Worm (Caenorhabditis elegans) whole organism, late embryonic: ENCODE measurements around the gene asah-2.

Experiments used
- C08G9.2 ChIP-seq: sonication (generic microtip); optimal IDR thresholded peaks from 2 replicates; lab custom pipeline; 2016; ENCODE audit warnings: mild to moderate bottlenecking, missing genetic modification characterization, moderate library complexity, missing compliant biosample characterization
- C38D4.7 ChIP-seq: fragments of 200-800 bp; sonication (Bioruptor generic); optimal IDR thresholded peaks from 2 replicates; lab custom pipeline; 2018; ENCODE audit warnings: mild to moderate bottlenecking, missing genetic modification characterization, moderate library complexity, missing compliant biosample characterization
- F13H6.1 ChIP-seq: sonication (generic microtip); optimal IDR thresholded peaks from 2 replicates; lab custom pipeline; 2016; ENCODE audit warnings: missing genetic modification characterization, missing compliant biosample characterization
- K09A11.1 ChIP-seq: sonication (generic microtip); optimal IDR thresholded peaks from 2 replicates; lab custom pipeline; 2017; ENCODE audit warnings: antibody characterized with exemption, mild to moderate bottlenecking, missing genetic modification characterization, missing compliant biosample characterization; ENCODE audit not compliant: insufficient read depth
- T23F11.4 ChIP-seq: fragments of 200-800 bp; sonication (Bioruptor generic); optimal IDR thresholded peaks from 2 replicates; lab custom pipeline; 2018; ENCODE audit warnings: mild to moderate bottlenecking, missing genetic modification characterization, missing compliant biosample characterization
- Y22D7AL.16 ChIP-seq: sonication (generic microtip); optimal IDR thresholded peaks from 2 replicates; lab custom pipeline; 2016; ENCODE audit warnings: missing genetic modification characterization, missing compliant biosample characterization
- ceh-14 ChIP-seq: sonication (generic microtip); optimal IDR thresholded peaks from 2 replicates; lab custom pipeline; 2016; ENCODE audit warnings: missing genotype, missing genetic modification characterization, missing compliant biosample characterization
- ceh-18 ChIP-seq: sonication (generic microtip); optimal IDR thresholded peaks from 2 replicates; lab custom pipeline; 2016; ENCODE audit warnings: missing genetic modification characterization, missing compliant biosample characterization
- ceh-2 ChIP-seq: sonication (generic microtip); optimal IDR thresholded peaks from 2 replicates; lab custom pipeline; 2016; ENCODE audit warnings: missing genotype, missing genetic modification characterization, missing compliant biosample characterization
- ceh-22 ChIP-seq: sonication (generic microtip); optimal IDR thresholded peaks from 2 replicates; lab custom pipeline; 2017; ENCODE audit warnings: missing biosample characterization, missing genetic modification characterization
- ceh-30 ChIP-seq: fragments of 150-350 bp; optimal IDR thresholded peaks from 2 replicates; lab custom pipeline; 2014; ENCODE audit warnings: missing biosample characterization, missing genetic modification characterization
- ceh-34 ChIP-seq: sonication (generic microtip); optimal IDR thresholded peaks from 2 replicates; lab custom pipeline; 2016; ENCODE audit warnings: mild to moderate bottlenecking, missing genetic modification characterization, missing compliant biosample characterization
- ceh-45 ChIP-seq: fragments of 200-800 bp; sonication (Bioruptor generic); IDR thresholded peaks from 2 replicates; pipeline ENCODE4 v1.3.6; 2022; ENCODE audit warnings: missing genetic modification reagents, missing genetic modification characterization, missing compliant biosample characterization
- ceh-48 ChIP-seq: sonication (generic microtip); optimal IDR thresholded peaks from 2 replicates; lab custom pipeline; 2016; ENCODE audit warnings: missing genetic modification characterization, inconsistent platforms, missing compliant biosample characterization
- ceh-6 ChIP-seq: fragments of 200-800 bp; sonication (Bioruptor generic); optimal IDR thresholded peaks from 2 replicates; lab custom pipeline; 2018; ENCODE audit warnings: mild to moderate bottlenecking, missing genetic modification characterization, missing compliant biosample characterization
- ceh-9 ChIP-seq: sonication (generic microtip); optimal IDR thresholded peaks from 2 replicates; lab custom pipeline; 2016; ENCODE audit warnings: mild to moderate bottlenecking, missing genetic modification characterization, inconsistent platforms, missing compliant biosample characterization
- elt-2 ChIP-seq: sonication (generic microtip); optimal IDR thresholded peaks from 2 replicates; lab custom pipeline; 2016; ENCODE audit warnings: missing genetic modification reagents, missing genetic modification characterization, missing compliant biosample characterization
- elt-4 ChIP-seq: sonication (generic microtip); optimal IDR thresholded peaks from 2 replicates; lab custom pipeline; 2016; ENCODE audit warnings: missing genetic modification characterization, missing compliant biosample characterization
- fax-1 ChIP-seq: sonication (generic microtip); optimal IDR thresholded peaks from 2 replicates; lab custom pipeline; 2016; ENCODE audit warnings: missing genotype, missing genetic modification characterization, missing compliant biosample characterization
- fkh-6 ChIP-seq: sonication (generic microtip); optimal IDR thresholded peaks from 2 replicates; lab custom pipeline; 2016; ENCODE audit warnings: missing genetic modification characterization, missing compliant biosample characterization
- hlh-13 ChIP-seq: fragments of 200-800 bp; sonication (Bioruptor generic); optimal IDR thresholded peaks from 2 replicates; lab custom pipeline; 2018; ENCODE audit warnings: mild to moderate bottlenecking, missing genetic modification characterization, missing compliant biosample characterization
- hlh-15 ChIP-seq: sonication (generic microtip); optimal IDR thresholded peaks from 2 replicates; lab custom pipeline; 2016; ENCODE audit warnings: missing genetic modification characterization, missing compliant biosample characterization
- hlh-30 ChIP-seq: sonication (generic microtip); optimal IDR thresholded peaks from 2 replicates; lab custom pipeline; 2017; ENCODE audit warnings: antibody characterized with exemption, missing genetic modification characterization, missing compliant biosample characterization; ENCODE audit not compliant: insufficient read depth
- hlh-8 ChIP-seq: sonication (generic microtip); optimal IDR thresholded peaks from 2 replicates; lab custom pipeline; 2016; ENCODE audit warnings: missing genotype, missing genetic modification characterization, missing compliant biosample characterization
- lim-6 ChIP-seq: sonication (generic microtip); optimal IDR thresholded peaks from 2 replicates; lab custom pipeline; 2016; ENCODE audit warnings: missing genetic modification characterization, missing compliant biosample characterization
- lin-11 ChIP-seq: fragments of 200-800 bp; sonication (Bioruptor generic); optimal IDR thresholded peaks from 2 replicates; lab custom pipeline; 2018; ENCODE audit warnings: mild to moderate bottlenecking, missing genetic modification characterization, missing compliant biosample characterization
- nhr-11 ChIP-seq: fragments of 150-350 bp; optimal IDR thresholded peaks from 2 replicates; lab custom pipeline; 2014; ENCODE audit warnings: missing biosample characterization, missing genetic modification characterization
- npax-4 ChIP-seq: sonication (generic microtip); optimal IDR thresholded peaks from 2 replicates; lab custom pipeline; 2016; ENCODE audit warnings: missing genetic modification characterization, missing compliant biosample characterization
- odd-2 ChIP-seq: sonication (generic microtip); optimal IDR thresholded peaks from 2 replicates; lab custom pipeline; 2017; ENCODE audit warnings: antibody characterized with exemption, mild to moderate bottlenecking, missing genetic modification characterization, missing compliant biosample characterization
- pag-3 ChIP-seq: sonication (generic microtip); optimal IDR thresholded peaks from 2 replicates; lab custom pipeline; 2016; ENCODE audit warnings: missing compliant biosample characterization, missing genetic modification characterization, borderline replicate concordance
- pax-1 ChIP-seq: fragments of 150-350 bp; optimal IDR thresholded peaks from 2 replicates; lab custom pipeline; 2014; ENCODE audit warnings: missing biosample characterization, missing genetic modification characterization
- pha-2 ChIP-seq: sonication (generic microtip); optimal IDR thresholded peaks from 2 replicates; lab custom pipeline; 2017; ENCODE audit warnings: mild to moderate bottlenecking, missing genetic modification characterization, missing compliant biosample characterization
- pha-4 ChIP-seq: fragments of 150-350 bp; optimal IDR thresholded peaks from 2 replicates; lab custom pipeline; 2018; ENCODE audit warnings: missing biosample characterization, missing genetic modification reagents, missing genetic modification characterization
- pqm-1 ChIP-seq: sonication (generic microtip); optimal IDR thresholded peaks from 2 replicates; lab custom pipeline; 2016; ENCODE audit warnings: missing genetic modification characterization, missing compliant biosample characterization
- ref-2 ChIP-seq: sonication (generic microtip); optimal IDR thresholded peaks from 2 replicates; lab custom pipeline; 2016; ENCODE audit warnings: missing genetic modification characterization, missing compliant biosample characterization
- rnt-1 ChIP-seq: sonication (generic microtip); optimal IDR thresholded peaks from 2 replicates; lab custom pipeline; 2016; ENCODE audit warnings: missing genetic modification characterization, missing compliant biosample characterization
- syd-9 ChIP-seq: sonication (generic microtip); optimal IDR thresholded peaks from 2 replicates; lab custom pipeline; 2016; ENCODE audit warnings: mild to moderate bottlenecking, missing genetic modification characterization, moderate library complexity, missing compliant biosample characterization
- tbx-2 ChIP-seq: sonication (generic microtip); optimal IDR thresholded peaks from 2 replicates; lab custom pipeline; 2016; ENCODE audit warnings: missing genetic modification characterization, missing compliant biosample characterization
- ttx-3 ChIP-seq: sonication (generic microtip); optimal IDR thresholded peaks from 2 replicates; lab custom pipeline; 2016; ENCODE audit warnings: missing genetic modification reagents, missing genetic modification characterization, missing compliant biosample characterization
- unc-3 ChIP-seq, 2 experiments: fragments of 200-800 bp in 1 of 2; sonication (Bioruptor generic) in 1 of 2; sonication (generic microtip) in 1 of 2; conservative IDR thresholded peaks in 1 of 2; optimal IDR thresholded peaks in 1 of 2; 2 replicates each; pipeline versions ENCODE4 v1.3.6 to Lab custom; 2016 to 2022; ENCODE audit warnings: missing compliant biosample characterization in 2 of 2, missing genetic modification characterization in 2 of 2, missing genetic modification reagents in 1 of 2
- unc-55 ChIP-seq: sonication (generic microtip); optimal IDR thresholded peaks from 2 replicates; lab custom pipeline; 2017; ENCODE audit warnings: missing biosample characterization, missing genetic modification reagents, missing genetic modification characterization
- zip-5 ChIP-seq: sonication (generic microtip); optimal IDR thresholded peaks from 2 replicates; lab custom pipeline; 2016; ENCODE audit warnings: missing genetic modification characterization, missing compliant biosample characterization
- ztf-16 ChIP-seq: sonication (generic microtip); optimal IDR thresholded peaks from 2 replicates; lab custom pipeline; 2017; ENCODE audit warnings: missing genetic modification characterization, missing compliant biosample characterization

Gene asah-2

ce11 chrII:10168905-10169782 lies 29.8 kb downstream of the asah-2 start, which contains the start of gene daf-19 (continued):
- TF ChIP-seq tbx-2 (tag; lab: Kevin White, UChicago) (peak; percentile 91), ceh-22 (tag; lab: Kevin White, UChicago) (no peak), pha-4 (no peak), ref-2 (tag; lab: Kevin White, UChicago) (peak; percentile 79), ceh-48 (tag; lab: Kevin White, UChicago) (peak; percentile 74), ceh-18 (tag; lab: Kevin White, UChicago) (peak; percentile 87), ceh-6 (GFP tag; lab: Kevin White, UChicago) (no peak), hlh-8 (tag; lab: Kevin White, UChicago) (peak; percentile 74), nhr-11 (tag; lab: Kevin White, UChicago) (peak; percentile 39), npax-4 (tag; lab: Kevin White, UChicago) (no peak), ceh-9 (tag; lab: Kevin White, UChicago) (no peak), T23F11.4 (GFP tag; lab: Kevin White, UChicago) (peak; percentile 69), rnt-1 (tag; lab: Kevin White, UChicago) (peak; percentile 68), ttx-3 (tag; lab: Kevin White, UChicago) (no peak), lim-6 (no peak), pqm-1 (tag; lab: Kevin White, UChicago) (no peak), unc-55 (GFP tag; lab: Kevin White, UChicago) (no peak), fax-1 (tag; lab: Kevin White, UChicago) (peak; percentile 21), unc-3 (GFP tag; conservative IDR thresholded peaks at IDR 0.05; lab: Robert Waterston, UW) (0 out of 2 replicates have a peak, but pooled peaks have one; percentile 8), unc-3 (tag; optimal IDR thresholded peaks at IDR 0.05; lab: Kevin White, UChicago) (no peak), ceh-34 (tag; lab: Kevin White, UChicago) (peak; percentile 61), hlh-15 (tag; lab: Kevin White, UChicago) (no peak), ceh-45 (GFP tag; lab: Robert Waterston, UW) (peak; percentile 48; the same call in 1 of the 2 replicates), ztf-16 (peak; percentile 37), pax-1 (tag; lab: Kevin White, UChicago) (no peak), fkh-6 (tag; lab: Kevin White, UChicago) (peak; percentile 75), zip-5 (tag; lab: Kevin White, UChicago) (no peak), F13H6.1 (tag; lab: Kevin White, UChicago) (peak; percentile 57), hlh-13 (GFP tag; lab: Kevin White, UChicago) (peak; percentile 45), odd-2 (tag; lab: Kevin White, UChicago) (no peak), syd-9 (tag; lab: Kevin White, UChicago) (peak; percentile 92), K09A11.1 (tag; lab: Kevin White, UChicago) (peak; percentile 41), ceh-14 (tag; lab: Kevin White, UChicago) (peak; percentile 87), ceh-2 (tag; lab: Kevin White, UChicago) (peak; percentile 75), pha-2 (tag; lab: Kevin White, UChicago) (peak; percentile 68), Y22D7AL.16 (tag; lab: Kevin White, UChicago) (peak; percentile 46), pag-3 (tag; lab: Kevin White, UChicago) (no peak), C08G9.2 (peak; percentile 50), ceh-30 (peak; percentile 72), C38D4.7 (peak; percentile 69), hlh-30 (tag; lab: Kevin White, UChicago) (no peak), elt-4 (tag; lab: Kevin White, UChicago) (no peak), lin-11 (tag; lab: Kevin White, UChicago) (no peak), elt-2 (tag; lab: Kevin White, UChicago) (peak; percentile 30)
